Worm (Caenorhabditis elegans): Measurements from ENCODE around the gene ZK892.4.

ZK892.4 gene

DNA sequence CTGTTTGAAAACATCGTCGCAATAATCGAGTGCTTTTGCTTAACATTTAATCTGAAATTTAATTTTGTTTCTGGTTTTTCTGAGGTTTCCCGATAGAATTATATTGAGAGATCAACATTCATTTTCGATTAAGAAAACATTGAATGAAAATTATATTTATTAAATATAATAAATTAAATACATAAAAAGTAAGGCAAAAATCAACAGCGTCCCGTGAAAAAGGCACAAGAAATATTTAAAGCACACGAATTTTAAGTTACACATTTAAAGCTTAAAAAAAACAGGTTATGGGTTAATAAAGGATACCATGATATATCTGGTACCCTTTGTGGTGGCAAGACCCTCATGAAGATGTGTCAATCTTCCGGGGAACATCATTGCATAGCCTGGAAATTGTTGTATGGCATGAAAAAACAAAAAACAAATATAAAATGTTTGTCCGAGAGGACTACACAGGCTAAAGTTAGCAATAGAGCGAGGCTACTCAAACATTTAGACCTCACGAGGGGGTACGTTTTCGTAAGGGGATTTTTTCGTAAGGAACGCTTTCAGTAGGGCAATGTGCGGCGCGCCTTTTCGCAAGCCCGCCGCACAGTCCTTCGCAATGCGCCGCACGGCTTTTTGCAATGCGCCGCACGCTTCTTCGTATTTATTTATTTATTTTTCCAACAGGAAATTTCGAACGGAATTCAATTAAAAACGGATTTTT, 27.0 kb downstream of the ZK892.4 start, which contains the start of gene mtcu-2:
Gene mtcu-2 (minus strand): TSS at position 51 of the 709 bp plus-strand sequence.
- TF ChIP-seq C04F5.9 (tag; optimal IDR thresholded peaks at IDR 0.05), result peak; percentile 61
- TF ChIP-seq irx-1 (tag; optimal IDR thresholded peaks at IDR 0.05), result peak; percentile 62
- TF ChIP-seq isw-1 (GFP tag; IDR thresholded peaks at IDR 0.05), result peak; percentile 99
- peak; percentile 89 for TF ChIP-seq lin-14 (GFP tag; optimal IDR thresholded peaks at IDR 0.05)
- peak; percentile 64 for TF ChIP-seq nhr-11 (tag; optimal IDR thresholded peaks at IDR 0.05)
- TF ChIP-seq unc-98 (GFP tag; IDR thresholded peaks at IDR 0.05), result peak; percentile 90
- peak; percentile 74 to 84 for TF ChIP-seq lin-35 (GFP tag; optimal IDR thresholded peaks at IDR 0.05)
- TF ChIP-seq jun-1 (tag; optimal IDR thresholded peaks at IDR 0.05), result peak; percentile 79
- TF ChIP-seq elt-3 (tag; optimal IDR thresholded peaks at IDR 0.05), result peak in 3 of 6 experiments; percentile 27 to 76 (median 30)
- TF ChIP-seq grh-1 (GFP tag; IDR thresholded peaks at IDR 0.05), result peak; percentile 98
- TF ChIP-seq tbx-2 (tag; optimal IDR thresholded peaks at IDR 0.05), result peak; percentile 85
- peak; percentile 80 for TF ChIP-seq dsc-1 (tag; optimal IDR thresholded peaks at IDR 0.05)
- TF ChIP-seq skn-1 (tag; optimal IDR thresholded peaks at IDR 0.05), result peak; percentile 38
- TF ChIP-seq ceh-90 (tag; optimal IDR thresholded peaks at IDR 0.05), result peak; percentile 27
- TF ChIP-seq zip-4 (GFP tag; optimal IDR thresholded peaks at IDR 0.05), result peak; percentile 43
- peak in 1 of 2 experiments; percentile 45 for TF ChIP-seq mdl-1 (tag; optimal IDR thresholded peaks at IDR 0.05)
- TF ChIP-seq nhr-19 (GFP tag; conservative IDR thresholded peaks at IDR 0.05), result peak; percentile 98
- TF ChIP-seq efl-1 (optimal IDR thresholded peaks at IDR 0.05), result peak; percentile 80 to 81
- TF ChIP-seq efl-1 (GFP tag; optimal IDR thresholded peaks at IDR 0.05 in 1 of 2), result peak; percentile 71 to 97
- peak; percentile 84 for TF ChIP-seq nhr-20 (tag; optimal IDR thresholded peaks at IDR 0.05)
- peak; percentile 76 for TF ChIP-seq mep-1 (tag; optimal IDR thresholded peaks at IDR 0.05)
- peak; percentile 6 for TF ChIP-seq fos-1 (tag; optimal IDR thresholded peaks at IDR 0.05)
- peak; percentile 53 for TF ChIP-seq unc-130 (tag; optimal IDR thresholded peaks at IDR 0.05)
- peak; percentile 91 for TF ChIP-seq nhr-71 (tag; optimal IDR thresholded peaks at IDR 0.05)
- TF ChIP-seq xbp-1 (tag; optimal IDR thresholded peaks at IDR 0.05), result peak; percentile 84
- peak in 1 of 2 experiments; percentile 2 for TF ChIP-seq egl-27 (tag; optimal IDR thresholded peaks at IDR 0.05)
- TF ChIP-seq ztf-4 (tag; optimal IDR thresholded peaks at IDR 0.05), result peak; percentile 5
- peak; percentile 98 for TF ChIP-seq ceh-88 (GFP tag; IDR thresholded peaks at IDR 0.05)
- TF ChIP-seq lir-3 (tag; optimal IDR thresholded peaks at IDR 0.05; ENCODE audit: poor library complexity), result peak; percentile 79
- peak; percentile 24 for TF ChIP-seq nhr-237 (tag; optimal IDR thresholded peaks at IDR 0.05)
- peak; percentile 80 for TF ChIP-seq C16A3.4 (tag; optimal IDR thresholded peaks at IDR 0.05)
- TF ChIP-seq lin-39 (tag; optimal IDR thresholded peaks at IDR 0.05), result peak; percentile 39
- peak; percentile 51 to 72 (median 65) for TF ChIP-seq dpl-1 (GFP tag; optimal IDR thresholded peaks at IDR 0.05)
- TF ChIP-seq ceh-8 (GFP tag; optimal IDR thresholded peaks at IDR 0.05), result peak; percentile 10
- TF ChIP-seq blmp-1 (tag; optimal IDR thresholded peaks at IDR 0.05), result peak; percentile 59
- TF ChIP-seq nhr-47 (tag; optimal IDR thresholded peaks at IDR 0.05), result peak; percentile 90
- peak; percentile 12 for TF ChIP-seq fkh-4 (tag; optimal IDR thresholded peaks at IDR 0.05; ENCODE audit: borderline replicate concordance)
- peak; percentile 79 for TF ChIP-seq fkh-8 (tag; optimal IDR thresholded peaks at IDR 0.05)
- peak; percentile 87 for TF ChIP-seq swsn-7 (tag; optimal IDR thresholded peaks at IDR 0.05)
- peak; percentile 52 for TF ChIP-seq F16B12.6 (tag; optimal IDR thresholded peaks at IDR 0.05)
- TF ChIP-seq lin-15B (tag; optimal IDR thresholded peaks at IDR 0.05), result peak; percentile 85
- peak; percentile 46 for TF ChIP-seq lin-13 (GFP tag; optimal IDR thresholded peaks at IDR 0.05)
- peak; percentile 74 to 88 for TF ChIP-seq lsy-2 (tag; optimal IDR thresholded peaks at IDR 0.05)
- TF ChIP-seq mab-9 (GFP tag; IDR thresholded peaks at IDR 0.05), result peak; percentile 97
- peak; percentile 81 for TF ChIP-seq pax-3 (tag; optimal IDR thresholded peaks at IDR 0.05)
- peak; percentile 84 for TF ChIP-seq nhr-90 (tag; optimal IDR thresholded peaks at IDR 0.05; ENCODE audit: poor library complexity)
- peak; percentile 47 for TF ChIP-seq snpc-4 (tag; optimal IDR thresholded peaks at IDR 0.05)
- TF ChIP-seq nhr-77 (tag; optimal IDR thresholded peaks at IDR 0.05), result peak; percentile 60
- TF ChIP-seq vab-15 (tag; optimal IDR thresholded peaks at IDR 0.05), result peak; percentile 57
- TF ChIP-seq snu-23 (GFP tag; optimal IDR thresholded peaks at IDR 0.05), result peak; percentile 79
- peak; percentile 64 for TF ChIP-seq egl-13 (tag; optimal IDR thresholded peaks at IDR 0.05)
